Worm (Caenorhabditis elegans) whole organism, young adult: ENCODE results near the gene aptf-3.
A peak's percentile ranks its signal among the peaks of the same experiment; 100 is the strongest.

Experiments
- B0261.1 ChIP-seq: sonication (generic microtip); optimal IDR thresholded peaks from 2 replicates; lab custom pipeline; 2016; ENCODE audit warnings: mild to moderate bottlenecking, missing genetic modification characterization, moderate library complexity, missing compliant biosample characterization
- F10E7.11 ChIP-seq: sonication (generic microtip); optimal IDR thresholded peaks from 2 replicates; lab custom pipeline; 2017; ENCODE audit warnings: mild to moderate bottlenecking, missing genetic modification characterization, moderate library complexity, missing compliant biosample characterization
- F33H1.4 ChIP-seq: fragments of 200-800 bp; sonication (Bioruptor generic); IDR thresholded peaks from 2 replicates; pipeline ENCODE4 v1.3.6; 2022; ENCODE audit warnings: missing genetic modification reagents, missing genetic modification characterization, missing compliant biosample characterization
- F39B2.1 ChIP-seq: fragments of 200-800 bp; sonication (Bioruptor generic); IDR thresholded peaks from 2 replicates; pipeline ENCODE4 v1.3.6; 2022; ENCODE audit warnings: missing genetic modification reagents, missing genetic modification characterization, missing compliant biosample characterization
- F49E8.2 ChIP-seq: sonication (generic microtip); optimal IDR thresholded peaks from 3 replicates; lab custom pipeline; 2017; ENCODE audit warnings: missing genetic modification characterization, mild to moderate bottlenecking, missing compliant biosample characterization, antibody characterized with exemption, moderate library complexity; ENCODE audit not compliant: insufficient read depth
- K11D2.4 ChIP-seq: fragments of 200-800 bp; sonication (Bioruptor generic); IDR thresholded peaks from 2 replicates; pipeline ENCODE4 v1.3.6; 2022; ENCODE audit warnings: missing genetic modification reagents, missing genetic modification characterization, missing compliant biosample characterization
- T07F8.4 ChIP-seq: sonication (generic microtip); optimal IDR thresholded peaks from 2 replicates; lab custom pipeline; 2016; ENCODE audit warnings: mild to moderate bottlenecking, missing genetic modification characterization, moderate library complexity, missing compliant biosample characterization
- Y95B8A.8 ChIP-seq: fragments of 200-800 bp; sonication (Bioruptor generic); IDR thresholded peaks from 2 replicates; pipeline ENCODE4 v1.3.6; 2022; ENCODE audit warnings: missing genetic modification reagents, missing genetic modification characterization, missing compliant biosample characterization
- bed-1 ChIP-seq: fragments of 200-800 bp; sonication (Bioruptor generic); IDR thresholded peaks from 2 replicates; pipeline ENCODE4 v1.3.6; 2022; ENCODE audit warnings: missing genetic modification reagents, missing genetic modification characterization, missing compliant biosample characterization
- cebp-1 ChIP-seq, 2 experiments: fragments of 200-800 bp in 1 of 2; sonication (Bioruptor generic) in 1 of 2; sonication (generic microtip) in 1 of 2; IDR thresholded peaks in 1 of 2; optimal IDR thresholded peaks in 1 of 2; 2 replicates each; pipeline versions ENCODE4 v1.3.6 to Lab custom; 2017 to 2022; ENCODE audit warnings: missing compliant biosample characterization in 2 of 2, missing genetic modification characterization in 2 of 2, mild to moderate bottlenecking in 1 of 2, missing genetic modification reagents in 1 of 2, moderate library complexity in 1 of 2
- cebp-2 ChIP-seq: fragments of 200-800 bp; sonication (Bioruptor generic); IDR thresholded peaks from 2 replicates; pipeline ENCODE4 v1.3.6; 2022; ENCODE audit warnings: missing genetic modification characterization, missing compliant biosample characterization
- ceh-58 ChIP-seq: fragments of 200-800 bp; sonication (Bioruptor generic); IDR thresholded peaks from 2 replicates; pipeline ENCODE4 v1.3.6; 2022; ENCODE audit warnings: missing genetic modification characterization, missing compliant biosample characterization
- ceh-91 ChIP-seq: fragments of 200-800 bp; sonication (Bioruptor generic); IDR thresholded peaks from 2 replicates; pipeline ENCODE4 v1.3.6; 2022; ENCODE audit warnings: missing genetic modification reagents, missing genetic modification characterization, missing compliant biosample characterization
- egl-18 ChIP-seq: fragments of 200-800 bp; sonication (Bioruptor generic); IDR thresholded peaks from 2 replicates; pipeline ENCODE4 v1.3.6; 2022; ENCODE audit warnings: missing genetic modification reagents, missing genetic modification characterization, missing compliant biosample characterization
- him-1 ChIP-seq: sonication (generic microtip); optimal IDR thresholded peaks from 2 replicates; lab custom pipeline; 2016; ENCODE audit warnings: missing genotype, missing genetic modification reagents, missing genetic modification characterization, missing compliant biosample characterization
- hlh-26 ChIP-seq: fragments of 200-800 bp; sonication (Bioruptor generic); conservative IDR thresholded peaks from 2 replicates; pipeline ENCODE4 v1.3.6; 2022; ENCODE audit warnings: missing genetic modification reagents, missing genetic modification characterization, missing compliant biosample characterization
- lin-35 ChIP-seq, 3 experiments: fragments of 150-350 bp in 2 of 3; sonication (generic microtip) in 1 of 3; optimal IDR thresholded peaks; 2 replicates each; lab custom pipeline; 2014 to 2018; ENCODE audit warnings: missing biosample characterization in 3 of 3, missing genetic modification characterization in 3 of 3, missing genetic modification reagents in 3 of 3
- lin-40 ChIP-seq: sonication (generic microtip); optimal IDR thresholded peaks from 2 replicates; lab custom pipeline; 2016; ENCODE audit warnings: missing genetic modification characterization, mild to moderate bottlenecking, missing compliant biosample characterization, missing genotype, missing genetic modification reagents
- lsl-1 ChIP-seq: fragments of 200-800 bp; sonication (Bioruptor generic); optimal IDR thresholded peaks from 2 replicates; lab custom pipeline; 2018; ENCODE audit warnings: mild to moderate bottlenecking, missing genetic modification characterization, moderate library complexity, missing compliant biosample characterization
- mcd-1 ChIP-seq: fragments of 200-800 bp; sonication (Bioruptor generic); IDR thresholded peaks from 2 replicates; pipeline ENCODE4 v1.3.6; 2022; ENCODE audit warnings: missing genetic modification reagents, missing genetic modification characterization, missing compliant biosample characterization
- mel-28 ChIP-seq: sonication (generic microtip); optimal IDR thresholded peaks from 2 replicates; lab custom pipeline; 2016; ENCODE audit warnings: borderline replicate concordance, mild to moderate bottlenecking, missing genetic modification characterization, missing compliant biosample characterization
- nhr-179 ChIP-seq: sonication (generic microtip); optimal IDR thresholded peaks from 2 replicates; lab custom pipeline; 2016; ENCODE audit warnings: mild to moderate bottlenecking, missing genetic modification characterization, missing compliant biosample characterization
- nhr-90 ChIP-seq: sonication (generic microtip); optimal IDR thresholded peaks from 2 replicates; lab custom pipeline; 2016; ENCODE audit warnings: missing genotype, mild to moderate bottlenecking, missing genetic modification characterization, missing compliant biosample characterization
- snpc-1.1 ChIP-seq: sonication (generic microtip); optimal IDR thresholded peaks from 2 replicates; lab custom pipeline; 2017; ENCODE audit warnings: missing genetic modification characterization, mild to moderate bottlenecking, missing compliant biosample characterization, antibody characterized with exemption, moderate library complexity, missing genotype, missing genetic modification reagents; ENCODE audit not compliant: insufficient read depth
- snpc-3.4 ChIP-seq: sonication (generic microtip); optimal IDR thresholded peaks from 2 replicates; lab custom pipeline; 2017; ENCODE audit warnings: missing genetic modification characterization, mild to moderate bottlenecking, missing compliant biosample characterization, antibody characterized with exemption, moderate library complexity, missing genotype, missing genetic modification reagents
- tbx-9 ChIP-seq: sonication (generic microtip); optimal IDR thresholded peaks from 2 replicates; lab custom pipeline; 2016; ENCODE audit warnings: borderline replicate concordance, missing genetic modification characterization, inconsistent platforms, missing compliant biosample characterization
- tlf-1 ChIP-seq: fragments of 200-800 bp; sonication (Bioruptor generic); optimal IDR thresholded peaks from 2 replicates; lab custom pipeline; 2018; ENCODE audit warnings: mild to moderate bottlenecking, missing genetic modification characterization, missing compliant biosample characterization
- unc-130 ChIP-seq: sonication (generic microtip); optimal IDR thresholded peaks from 2 replicates; lab custom pipeline; 2016; ENCODE audit warnings: missing genetic modification reagents, missing genetic modification characterization, missing compliant biosample characterization
- xnd-1 ChIP-seq: sonication (generic microtip); optimal IDR thresholded peaks from 2 replicates; lab custom pipeline; 2016; ENCODE audit warnings: missing genotype, missing genetic modification reagents, missing genetic modification characterization, missing compliant biosample characterization
- ztf-26 ChIP-seq: sonication (generic microtip); optimal IDR thresholded peaks from 2 replicates; lab custom pipeline; 2017; ENCODE audit warnings: missing genetic modification characterization, missing compliant biosample characterization

aptf-3 gene

DNA sequence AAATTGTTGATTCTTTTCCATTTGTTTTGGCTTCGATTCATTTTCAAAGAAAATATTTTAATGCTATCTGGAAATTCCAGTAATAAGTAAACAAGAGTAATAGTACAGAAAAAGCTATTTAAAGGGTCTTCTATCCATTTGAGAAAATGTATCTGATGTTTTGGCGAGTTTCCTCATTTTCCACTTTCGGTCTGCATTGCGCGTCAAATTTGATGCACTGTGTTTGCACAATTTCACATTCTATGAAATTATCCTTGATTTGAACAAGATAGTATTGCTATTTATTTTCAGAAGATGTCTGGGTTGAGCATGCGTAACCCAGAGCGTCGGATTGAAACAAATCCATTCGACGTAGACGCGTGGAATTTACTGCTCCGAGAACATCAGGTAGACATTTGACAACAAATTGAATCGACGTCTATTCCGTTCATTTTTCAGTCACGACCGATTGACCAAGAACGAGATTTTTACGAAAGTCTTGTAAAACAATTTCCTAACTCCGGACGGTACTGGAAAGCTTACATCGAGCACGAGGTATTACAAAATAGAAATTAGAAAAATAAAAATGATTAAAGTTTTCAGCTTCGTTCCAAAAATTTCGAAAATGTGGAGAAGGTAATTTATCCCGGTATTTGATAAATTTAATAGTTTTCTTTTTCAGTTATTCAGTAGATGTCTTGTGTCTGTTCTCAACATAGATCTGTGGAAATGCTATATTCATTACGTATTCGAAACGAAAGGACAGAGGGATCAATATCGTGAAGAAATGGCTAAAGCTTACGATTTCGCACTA lies 9.8 kb downstream of the aptf-3 start, which contains the start of gene suf-1 (continued):
- no peak for TF ChIP-seq ceh-58 (GFP tag; lab: Robert Waterston, UW)
- peak; percentile 65 for TF ChIP-seq F33H1.4
- peak; percentile 94 for TF ChIP-seq F49E8.2 (tag; lab: Kevin White, UChicago)
- no peak for TF ChIP-seq lin-40 (tag; lab: Kevin White, UChicago)
- peak; percentile 77; the same call in 1 of the 2 replicates for TF ChIP-seq cebp-2 (GFP tag; lab: Robert Waterston, UW)
- TF ChIP-seq Y95B8A.8 (GFP tag; lab: Robert Waterston, UW) = 0 out of 2 replicates have a peak, but pooled peaks have one; percentile 34
- no peak for TF ChIP-seq B0261.1 (tag; lab: Kevin White, UChicago)
- TF ChIP-seq mcd-1 (GFP tag; lab: Robert Waterston, UW) = peak; percentile 34; the same call in 1 of the 2 replicates
- TF ChIP-seq snpc-3.4 (tag; lab: Kevin White, UChicago) = peak; percentile 80
- 0 out of 2 replicates have a peak, but pooled peaks have one; percentile 20 for TF ChIP-seq bed-1
- peak; percentile 79 for TF ChIP-seq tlf-1
- TF ChIP-seq xnd-1 (tag; lab: Kevin White, UChicago) = peak; percentile 45
- no peak for TF ChIP-seq F39B2.1 (GFP tag; lab: Robert Waterston, UW)

DNA sequence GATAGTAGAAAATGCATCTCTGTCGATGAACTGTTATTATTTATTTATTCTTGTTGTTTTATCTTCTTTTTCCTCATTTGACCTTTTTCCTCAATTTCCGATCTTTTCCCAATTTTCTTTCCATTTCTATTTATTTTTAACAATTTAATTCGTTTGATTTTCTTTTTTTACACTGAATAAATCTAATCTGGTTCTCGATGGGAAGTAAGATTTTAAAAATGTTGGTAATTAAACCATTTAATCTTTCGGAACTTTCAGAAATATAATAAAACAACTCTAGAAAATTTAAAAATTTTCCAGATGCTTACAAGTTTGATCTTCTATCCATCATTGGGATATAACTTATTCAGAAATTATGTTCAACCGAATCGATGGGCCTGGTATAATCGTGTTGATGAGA lies 12.6 kb downstream of the aptf-3 start, which contains the start of gene F28C6.8:
TSS of gene F28C6.8 (plus strand) at position 301 of the 400 bp plus-strand sequence.
- no peak for TF ChIP-seq nhr-90
- TF ChIP-seq F49E8.2 (tag; lab: Kevin White, UChicago) = peak; percentile 16
- TF ChIP-seq, all 124 proteins: peak for 1

DNA sequence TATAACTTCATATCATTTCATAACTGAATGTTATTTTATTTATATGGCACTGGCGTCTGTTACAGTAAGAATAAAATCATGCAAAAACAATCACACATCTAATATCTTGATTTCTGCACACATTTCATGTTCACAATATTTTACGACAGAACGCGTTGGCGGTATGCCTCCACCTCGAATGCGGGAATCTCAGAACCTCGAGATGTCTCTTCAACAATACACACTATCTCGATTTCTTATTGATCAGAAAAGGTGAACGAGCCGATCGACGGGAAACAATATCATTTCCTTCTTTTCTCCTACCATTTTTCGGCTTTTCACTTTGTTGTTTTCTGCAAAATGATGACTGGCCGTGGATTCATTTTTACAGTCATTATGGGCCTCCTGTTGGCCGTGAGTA lies 13.7 kb downstream of the aptf-3 start, which contains the start of gene F28C6.10:
TSS of gene F28C6.10 (plus strand) at position 301 of the 400 bp plus-strand sequence.
- no peak for TF ChIP-seq ztf-26 (tag; lab: Kevin White, UChicago)
- peak; percentile 28 for TF ChIP-seq him-1 (tag; lab: Kevin White, UChicago)

DNA sequence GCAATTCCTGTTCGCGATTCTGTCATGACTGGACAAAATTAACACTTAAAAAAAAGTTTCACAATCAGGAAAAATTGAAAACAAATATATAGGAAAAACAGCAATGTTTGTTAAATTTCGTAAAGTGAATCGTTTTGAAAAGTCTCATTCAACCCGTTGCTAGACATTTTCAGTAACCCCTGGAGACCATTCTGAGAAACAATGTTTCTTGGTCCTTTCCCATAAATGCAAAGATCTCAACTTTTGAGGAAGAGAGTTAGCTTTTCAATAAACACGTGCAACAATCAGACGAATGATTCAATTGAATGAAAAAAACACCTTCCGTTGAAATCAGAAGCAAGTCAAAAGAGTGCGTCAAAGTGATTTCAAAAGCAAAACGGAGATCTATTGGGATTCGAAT lies 16.1 kb downstream of the aptf-3 start, which contains the start of gene F28C6.9:
TSS of gene F28C6.9 (minus strand) at position 101 of the 400 bp plus-strand sequence.
- TF ChIP-seq unc-130 = no peak
- TF ChIP-seq nhr-179 = no peak
- no peak for TF ChIP-seq ceh-91
- TF ChIP-seq T07F8.4 = no peak
- TF ChIP-seq F10E7.11 (tag; lab: Kevin White, UChicago) = no peak
- no peak for TF ChIP-seq hlh-26 (GFP tag; lab: Robert Waterston, UW)
- TF ChIP-seq egl-18 (GFP tag; lab: Robert Waterston, UW) = no peak

DNA sequence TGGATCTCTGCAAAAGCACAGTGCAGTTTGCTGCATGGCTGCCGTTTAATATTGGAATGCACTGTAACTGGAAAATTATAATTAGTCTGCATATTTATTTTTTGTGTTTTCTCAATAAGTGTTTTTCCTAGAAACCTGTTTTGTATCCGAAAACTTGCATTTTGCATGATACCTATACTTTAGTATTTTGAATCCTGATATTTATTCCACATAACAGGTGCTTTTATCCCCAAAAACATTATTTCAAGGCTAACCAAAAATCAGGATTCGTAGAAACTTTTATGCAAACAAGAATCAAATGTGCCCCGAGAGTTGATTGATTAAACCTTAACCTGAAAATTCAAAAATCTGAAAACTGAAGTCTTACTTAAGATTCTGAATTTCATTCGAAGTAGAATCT lies 16.6 kb downstream of the aptf-3 start:
- TF ChIP-seq snpc-1.1 (tag; lab: Kevin White, UChicago) = no peak
- TF ChIP-seq mcd-1 (GFP tag; lab: Robert Waterston, UW) = no peak
- TF ChIP-seq lin-35 (GFP tag; optimal IDR thresholded peaks at IDR 0.05; lab: Kevin White, UChicago) = no peak

DNA sequence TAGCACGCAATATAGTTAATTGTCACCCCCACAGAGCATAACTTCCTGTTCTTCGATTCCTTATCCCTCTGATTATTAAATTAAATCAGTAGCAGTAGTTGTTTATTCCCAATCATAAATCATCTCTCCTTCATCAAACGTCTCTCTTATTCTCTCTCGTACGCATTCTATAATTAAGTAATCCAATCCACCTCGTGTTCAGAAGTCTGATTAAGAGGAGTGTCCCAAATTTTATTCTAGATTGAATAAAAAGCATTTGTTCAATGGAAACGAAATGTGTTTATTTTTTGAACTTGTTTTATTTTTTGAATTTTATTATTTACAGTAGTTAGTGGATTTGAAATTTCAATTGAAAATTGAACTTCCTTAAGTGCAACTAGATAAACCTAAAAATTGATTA lies 17.3 kb downstream of the aptf-3 start:
- TF ChIP-seq tbx-9 (tag; lab: Kevin White, UChicago) (no peak), lsl-1 (GFP tag; lab: Kevin White, UChicago) (no peak), K11D2.4 (GFP tag; lab: Robert Waterston, UW) (no peak), mel-28 (no peak), cebp-1 (GFP tag; IDR thresholded peaks at IDR 0.05; lab: Robert Waterston, UW) (no peak), cebp-1 (tag; optimal IDR thresholded peaks at IDR 0.05; lab: Kevin White, UChicago) (no peak), nhr-179 (no peak)
